Fruit fly (Drosophila melanogaster): ENCODE data around the gene Cyt-c-d.
A peak's percentile ranks its signal among the peaks of the same experiment; 100 is the strongest.

Gene Cyt-c-d

dm6 chr2L:16685612-16685912 lies 30.1 kb upstream of the Cyt-c-d start:
- TF ChIP-seq toe (GFP tag; optimal IDR thresholded peaks at IDR 0.05) (no peak), Hr96 (GFP tag; optimal IDR thresholded peaks at IDR 0.05) (no peak), CG12768 (GFP tag; optimal IDR thresholded peaks at IDR 0.05) (no peak), cnc (optimal IDR thresholded peaks at IDR 0.05) (no peak), cic (GFP tag; optimal IDR thresholded peaks at IDR 0.05) (no peak), CG11617 (GFP tag; optimal IDR thresholded peaks at IDR 0.05) (no peak)

DNA sequence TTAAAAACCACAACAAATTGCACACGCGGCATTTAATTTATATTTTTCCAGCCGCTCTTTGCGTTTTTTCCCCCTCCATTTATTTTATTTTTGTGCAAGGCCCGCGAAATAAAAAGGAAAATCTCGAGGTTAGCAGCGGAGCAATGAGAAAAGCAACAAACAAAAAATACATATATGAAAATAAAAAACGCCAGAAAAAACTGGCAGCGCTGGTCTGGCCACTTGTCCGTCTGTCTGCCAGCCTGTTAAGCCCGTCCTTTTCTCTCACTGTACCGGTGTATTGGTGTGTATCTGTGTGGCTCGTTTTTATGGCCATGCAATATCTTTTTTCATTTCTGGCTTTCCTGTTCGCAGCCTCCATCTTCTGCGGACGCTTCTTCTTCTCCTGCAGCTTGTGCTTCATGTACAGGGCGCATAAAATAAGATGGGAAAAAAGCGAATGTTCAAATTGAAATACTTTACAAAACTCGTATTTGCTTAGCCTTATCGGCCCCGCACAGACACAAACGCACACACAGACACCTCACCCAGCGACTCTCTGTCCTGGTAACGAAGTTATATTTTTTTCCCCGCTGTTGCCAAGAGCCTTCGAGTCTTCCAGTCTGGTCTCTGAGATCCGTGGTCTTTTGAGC lies 29.2 kb upstream of the Cyt-c-d start:
- no peak for TF ChIP-seq CG11617 (GFP tag; optimal IDR thresholded peaks at IDR 0.05)
- peak; percentile 96 for TF ChIP-seq tj (GFP tag; optimal IDR thresholded peaks at IDR 0.05)

- TF ChIP-seq CG12768 (GFP tag; optimal IDR thresholded peaks at IDR 0.05) (no peak), Hr96 (GFP tag; optimal IDR thresholded peaks at IDR 0.05) (no peak), CG33017 (tag; optimal IDR thresholded peaks at IDR 0.05) (no peak), CG1620 (GFP tag; optimal IDR thresholded peaks at IDR 0.05) (no peak), toe (GFP tag; optimal IDR thresholded peaks at IDR 0.05) (no peak), CG5204 (GFP tag; optimal IDR thresholded peaks at IDR 0.05) (no peak), Mnt (GFP tag; optimal IDR thresholded peaks at IDR 0.05) (no peak)
These were observed 27.8 kb upstream of the Cyt-c-d start for dm6 chr2L:16687863-16688262.

- TF ChIP-seq CG1620 (GFP tag; optimal IDR thresholded peaks at IDR 0.05), result no peak
- no peak for TF ChIP-seq CG14711 (tag; optimal IDR thresholded peaks at IDR 0.05)
- TF ChIP-seq Crg-1 (GFP tag; optimal IDR thresholded peaks at IDR 0.05), result no peak
- no peak for TF ChIP-seq CG7045 (GFP tag; optimal IDR thresholded peaks at IDR 0.05)
- TF ChIP-seq CG5204 (GFP tag; optimal IDR thresholded peaks at IDR 0.05), result peak; percentile 32
- TF ChIP-seq pad (GFP tag; optimal IDR thresholded peaks at IDR 0.05), result no peak
- TF ChIP-seq cnc (optimal IDR thresholded peaks at IDR 0.05), result no peak
- peak; percentile 85 for TF ChIP-seq kay (GFP tag; ENCODE audit: borderline replicate concordance)
These were observed 25.7 kb upstream of the Cyt-c-d start for dm6 chr2L:16689800-16690618.

- TF ChIP-seq Mnt (GFP tag; optimal IDR thresholded peaks at IDR 0.05) (peak; percentile 2), CG33017 (tag; optimal IDR thresholded peaks at IDR 0.05) (no peak)
These were observed 25.1 kb upstream of the Cyt-c-d start for dm6 chr2L:16690619-16690908.

dm6 chr2L:16703008-16703510 lies 12.6 kb upstream of the Cyt-c-d start:
- TF ChIP-seq CG12768 (GFP tag; optimal IDR thresholded peaks at IDR 0.05) (no peak), Clk (GFP tag; optimal IDR thresholded peaks at IDR 0.05) (no peak), bab1 (GFP tag; optimal IDR thresholded peaks at IDR 0.05) (peak; percentile 6)

DNA sequence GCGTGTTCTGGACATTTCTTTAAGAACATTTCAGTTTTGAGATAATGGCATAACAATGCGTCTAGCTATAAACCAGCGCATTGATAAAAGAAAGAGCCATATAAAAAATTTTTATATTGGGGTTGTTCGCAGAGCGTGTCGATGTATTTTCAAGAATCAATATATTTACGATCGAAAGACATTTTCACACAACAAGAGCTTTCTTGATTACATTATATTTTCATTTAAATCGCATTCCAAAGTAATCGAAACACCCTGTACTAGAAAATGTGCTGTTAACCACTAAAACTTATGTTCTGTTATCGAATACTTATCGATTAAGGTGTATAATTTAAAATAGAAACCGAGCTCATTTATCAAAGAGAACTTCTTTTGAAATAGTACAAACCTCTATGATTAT lies 11.9 kb upstream of the Cyt-c-d start:
- no peak for TF ChIP-seq cic (GFP tag; optimal IDR thresholded peaks at IDR 0.05)
- TF ChIP-seq CG7101 (tag; optimal IDR thresholded peaks at IDR 0.05), result peak; percentile 56
- peak; percentile 62 for TF ChIP-seq CG7045 (GFP tag; optimal IDR thresholded peaks at IDR 0.05)
- TF ChIP-seq CG14711 (tag; optimal IDR thresholded peaks at IDR 0.05), result no peak
- no peak for TF ChIP-seq CG12768 (GFP tag; optimal IDR thresholded peaks at IDR 0.05)
- TF ChIP-seq Crg-1 (GFP tag; optimal IDR thresholded peaks at IDR 0.05), result peak; percentile 58
- TF ChIP-seq Hr96 (GFP tag; optimal IDR thresholded peaks at IDR 0.05), result peak; percentile 29
- TF ChIP-seq Clk (GFP tag; optimal IDR thresholded peaks at IDR 0.05), result no peak
- no peak for TF ChIP-seq ovo (GFP tag; optimal IDR thresholded peaks at IDR 0.05)
- peak; percentile 4 for TF ChIP-seq tj (GFP tag; optimal IDR thresholded peaks at IDR 0.05)
- TF ChIP-seq CG1620 (GFP tag; optimal IDR thresholded peaks at IDR 0.05), result peak; percentile 66
- peak; percentile 26 for TF ChIP-seq Mnt (GFP tag; optimal IDR thresholded peaks at IDR 0.05)
- no peak for TF ChIP-seq pad (GFP tag; optimal IDR thresholded peaks at IDR 0.05)
- TF ChIP-seq CG5204 (GFP tag; optimal IDR thresholded peaks at IDR 0.05), result peak; percentile 74
- TF ChIP-seq cnc (optimal IDR thresholded peaks at IDR 0.05), result no peak
- peak; percentile 72 for TF ChIP-seq bab1 (GFP tag; optimal IDR thresholded peaks at IDR 0.05)
- peak; percentile 73 for TF ChIP-seq kay (GFP tag; ENCODE audit: borderline replicate concordance)
- peak; percentile 43 for TF ChIP-seq CG11617 (GFP tag; optimal IDR thresholded peaks at IDR 0.05)
- TF ChIP-seq toe (GFP tag; optimal IDR thresholded peaks at IDR 0.05), result peak; percentile 71
- peak; percentile 15 for TF ChIP-seq CG33017 (tag; optimal IDR thresholded peaks at IDR 0.05)

All from whole organism, adult.